Worm (Caenorhabditis elegans) whole organism, late embryonic: ENCODE data around the gene mdt-28.

Source experiments
- K09A11.1 ChIP-seq: sonication (generic microtip); optimal IDR thresholded peaks from 2 replicates; lab custom pipeline; 2017; ENCODE audit warnings: antibody characterized with exemption, mild to moderate bottlenecking, missing genetic modification characterization, missing compliant biosample characterization; ENCODE audit not compliant: insufficient read depth
- T23F11.4 ChIP-seq: fragments of 200-800 bp; sonication (Bioruptor generic); optimal IDR thresholded peaks from 2 replicates; lab custom pipeline; 2018; ENCODE audit warnings: mild to moderate bottlenecking, missing genetic modification characterization, missing compliant biosample characterization
- ama-1 ChIP-seq: fragments of 150-350 bp; optimal IDR thresholded peaks from 2 replicates; lab custom pipeline; 2014
- ceh-18 ChIP-seq: sonication (generic microtip); optimal IDR thresholded peaks from 2 replicates; lab custom pipeline; 2016; ENCODE audit warnings: missing genetic modification characterization, missing compliant biosample characterization
- ceh-34 ChIP-seq: sonication (generic microtip); optimal IDR thresholded peaks from 2 replicates; lab custom pipeline; 2016; ENCODE audit warnings: mild to moderate bottlenecking, missing genetic modification characterization, missing compliant biosample characterization
- ceh-6 ChIP-seq: fragments of 200-800 bp; sonication (Bioruptor generic); optimal IDR thresholded peaks from 2 replicates; lab custom pipeline; 2018; ENCODE audit warnings: mild to moderate bottlenecking, missing genetic modification characterization, missing compliant biosample characterization
- fkh-6 ChIP-seq: sonication (generic microtip); optimal IDR thresholded peaks from 2 replicates; lab custom pipeline; 2016; ENCODE audit warnings: missing genetic modification characterization, missing compliant biosample characterization
- hlh-15 ChIP-seq: sonication (generic microtip); optimal IDR thresholded peaks from 2 replicates; lab custom pipeline; 2016; ENCODE audit warnings: missing genetic modification characterization, missing compliant biosample characterization
- hlh-30 ChIP-seq: sonication (generic microtip); optimal IDR thresholded peaks from 2 replicates; lab custom pipeline; 2017; ENCODE audit warnings: antibody characterized with exemption, missing genetic modification characterization, missing compliant biosample characterization; ENCODE audit not compliant: insufficient read depth
- hlh-6 ChIP-seq: sonication (generic microtip); optimal IDR thresholded peaks from 2 replicates; lab custom pipeline; 2016; ENCODE audit warnings: missing genotype, missing genetic modification characterization, missing compliant biosample characterization
- hlh-8 ChIP-seq: sonication (generic microtip); optimal IDR thresholded peaks from 2 replicates; lab custom pipeline; 2016; ENCODE audit warnings: missing genotype, missing genetic modification characterization, missing compliant biosample characterization
- lim-6 ChIP-seq: sonication (generic microtip); optimal IDR thresholded peaks from 2 replicates; lab custom pipeline; 2016; ENCODE audit warnings: missing genetic modification characterization, missing compliant biosample characterization
- lin-11 ChIP-seq: fragments of 200-800 bp; sonication (Bioruptor generic); optimal IDR thresholded peaks from 2 replicates; lab custom pipeline; 2018; ENCODE audit warnings: mild to moderate bottlenecking, missing genetic modification characterization, missing compliant biosample characterization
- madf-2 ChIP-seq: sonication (generic microtip); optimal IDR thresholded peaks from 2 replicates; lab custom pipeline; 2017; ENCODE audit warnings: missing genetic modification characterization, missing compliant biosample characterization
- nfya-1 ChIP-seq: sonication (generic microtip); optimal IDR thresholded peaks from 2 replicates; lab custom pipeline; 2017; ENCODE audit warnings: missing genetic modification characterization, mild to moderate bottlenecking, missing compliant biosample characterization, antibody characterized with exemption, moderate library complexity
- nhr-11 ChIP-seq: fragments of 150-350 bp; optimal IDR thresholded peaks from 2 replicates; lab custom pipeline; 2014; ENCODE audit warnings: missing biosample characterization, missing genetic modification characterization
- pag-3 ChIP-seq: sonication (generic microtip); optimal IDR thresholded peaks from 2 replicates; lab custom pipeline; 2016; ENCODE audit warnings: missing compliant biosample characterization, missing genetic modification characterization, borderline replicate concordance
- pax-1 ChIP-seq: fragments of 150-350 bp; optimal IDR thresholded peaks from 2 replicates; lab custom pipeline; 2014; ENCODE audit warnings: missing biosample characterization, missing genetic modification characterization
- pha-4 ChIP-seq: fragments of 150-350 bp; optimal IDR thresholded peaks from 2 replicates; lab custom pipeline; 2018; ENCODE audit warnings: missing biosample characterization, missing genetic modification reagents, missing genetic modification characterization
- ref-2 ChIP-seq: sonication (generic microtip); optimal IDR thresholded peaks from 2 replicates; lab custom pipeline; 2016; ENCODE audit warnings: missing genetic modification characterization, missing compliant biosample characterization
- rnt-1 ChIP-seq: sonication (generic microtip); optimal IDR thresholded peaks from 2 replicates; lab custom pipeline; 2016; ENCODE audit warnings: missing genetic modification characterization, missing compliant biosample characterization
- tbx-2 ChIP-seq: sonication (generic microtip); optimal IDR thresholded peaks from 2 replicates; lab custom pipeline; 2016; ENCODE audit warnings: missing genetic modification characterization, missing compliant biosample characterization
- tbx-7 ChIP-seq: sonication (generic microtip); optimal IDR thresholded peaks from 2 replicates; lab custom pipeline; 2016; ENCODE audit warnings: missing genotype, missing genetic modification characterization, missing compliant biosample characterization
- unc-3 ChIP-seq, 2 experiments: fragments of 200-800 bp in 1 of 2; sonication (Bioruptor generic) in 1 of 2; sonication (generic microtip) in 1 of 2; conservative IDR thresholded peaks in 1 of 2; optimal IDR thresholded peaks in 1 of 2; 2 replicates each; pipeline versions ENCODE4 v1.3.6 to Lab custom; 2016 to 2022; ENCODE audit warnings: missing compliant biosample characterization in 2 of 2, missing genetic modification characterization in 2 of 2, missing genetic modification reagents in 1 of 2
- unc-55 ChIP-seq: sonication (generic microtip); optimal IDR thresholded peaks from 2 replicates; lab custom pipeline; 2017; ENCODE audit warnings: missing biosample characterization, missing genetic modification reagents, missing genetic modification characterization
- unc-86 ChIP-seq: sonication (generic microtip); optimal IDR thresholded peaks from 2 replicates; lab custom pipeline; 2016; ENCODE audit warnings: missing genetic modification characterization, missing compliant biosample characterization

Gene mdt-28

DNA sequence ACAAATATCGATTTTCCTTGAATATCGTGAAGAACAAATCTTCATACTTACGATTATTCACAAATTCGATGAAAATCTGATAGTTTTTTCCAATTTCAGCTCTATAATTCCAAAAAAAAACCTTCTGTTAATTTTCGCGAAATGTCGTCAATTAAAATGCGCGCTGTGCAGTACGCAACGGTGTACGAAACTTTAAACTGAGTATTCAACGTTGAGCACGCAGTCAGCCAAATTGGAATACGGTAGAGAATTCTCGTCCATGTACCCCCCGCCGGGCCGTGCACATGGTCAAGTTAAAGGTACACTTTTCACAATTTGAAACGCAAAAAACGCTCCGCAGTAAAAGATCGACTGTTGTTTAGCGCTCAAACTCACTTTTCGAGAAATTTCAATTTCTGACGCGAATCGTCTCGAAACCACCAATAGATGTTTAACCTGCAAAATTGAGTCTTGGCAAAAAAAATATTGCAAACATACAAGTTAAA lies 15.0 kb upstream of the mdt-28 start, which contains the start of gene F28F8.7:
Gene F28F8.7 (minus strand): TSS at position 435 of the 485 bp plus-strand sequence.
- peak; percentile 29 for TF ChIP-seq ref-2 (tag; lab: Kevin White, UChicago)

DNA sequence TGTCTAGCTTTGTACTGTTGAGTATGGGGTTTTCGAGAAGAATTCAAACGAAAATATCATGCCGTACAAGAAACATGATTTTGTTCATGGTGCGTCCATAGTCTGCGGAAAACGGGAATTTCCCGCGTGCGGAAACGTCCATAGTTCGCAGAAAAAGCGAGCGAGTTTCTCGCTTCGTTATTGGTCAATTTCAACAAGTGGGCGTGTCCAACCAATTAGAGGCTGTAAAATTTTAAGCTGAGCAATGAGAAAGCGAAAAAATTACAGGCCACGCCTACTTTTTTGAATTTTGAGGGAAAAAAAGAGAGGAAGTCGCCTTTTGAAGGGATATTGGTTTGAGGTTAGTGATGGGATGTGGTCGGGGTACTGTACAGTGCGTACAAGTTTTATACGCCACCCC lies 6.2 kb upstream of the mdt-28 start:
- TF ChIP-seq nfya-1 (tag; lab: Kevin White, UChicago) = peak; percentile 30

DNA sequence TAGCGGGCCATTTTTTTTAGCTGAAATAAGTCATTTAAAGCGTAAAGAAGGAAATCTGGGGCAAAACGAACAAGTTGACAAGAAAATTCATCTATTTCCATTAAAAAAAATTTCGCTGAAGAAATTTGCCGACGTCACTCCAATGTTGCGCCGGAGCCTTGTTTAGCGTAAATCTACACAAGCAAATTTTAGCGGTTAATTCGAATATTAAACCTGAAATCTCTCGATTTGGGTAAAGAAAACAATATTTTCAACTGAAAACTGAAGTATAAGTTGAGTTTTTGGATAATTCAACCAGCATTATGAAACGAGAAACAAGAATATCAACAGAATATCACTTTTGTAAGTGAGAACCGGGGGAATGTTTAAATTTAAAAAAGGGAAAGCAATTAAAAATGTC lies 3.2 kb upstream of the mdt-28 start, which contains the start of gene F28F8.9:
Gene F28F8.9 (minus strand): TSS at position 288 of the 400 bp plus-strand sequence.
- TF ChIP-seq T23F11.4 = no peak
- peak; percentile 31 for TF ChIP-seq nfya-1 (tag; lab: Kevin White, UChicago)

DNA sequence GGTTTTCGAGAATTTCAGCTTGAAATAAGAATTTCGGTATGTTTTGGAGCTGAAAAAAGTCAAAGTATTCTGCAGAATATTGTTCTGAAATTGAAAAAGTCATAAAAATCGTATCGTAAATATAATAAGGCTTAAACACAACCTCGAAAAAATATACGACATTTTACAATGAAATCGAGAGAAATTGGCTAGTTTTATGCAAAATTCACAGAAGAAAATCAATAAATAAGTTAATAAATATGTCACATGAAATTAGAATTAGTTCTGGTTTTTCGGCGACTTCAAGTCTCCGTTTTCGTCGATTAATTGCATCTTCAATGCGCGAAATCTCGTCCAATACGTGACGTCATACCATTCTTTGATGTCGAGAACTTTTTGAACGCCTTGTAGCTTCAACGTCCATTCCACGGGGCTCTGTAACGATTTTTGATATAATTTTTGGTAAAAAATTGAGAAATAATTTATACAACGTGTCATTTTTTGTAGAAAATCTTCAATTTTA lies 2.2 kb upstream of the mdt-28 start, which contains the start of gene atx-3:
Gene atx-3 (minus strand): TSS at position 51 of the 502 bp plus-strand sequence.
- TF ChIP-seq hlh-6 (tag; lab: Kevin White, UChicago) = no peak
- TF ChIP-seq pha-4 = no peak

DNA sequence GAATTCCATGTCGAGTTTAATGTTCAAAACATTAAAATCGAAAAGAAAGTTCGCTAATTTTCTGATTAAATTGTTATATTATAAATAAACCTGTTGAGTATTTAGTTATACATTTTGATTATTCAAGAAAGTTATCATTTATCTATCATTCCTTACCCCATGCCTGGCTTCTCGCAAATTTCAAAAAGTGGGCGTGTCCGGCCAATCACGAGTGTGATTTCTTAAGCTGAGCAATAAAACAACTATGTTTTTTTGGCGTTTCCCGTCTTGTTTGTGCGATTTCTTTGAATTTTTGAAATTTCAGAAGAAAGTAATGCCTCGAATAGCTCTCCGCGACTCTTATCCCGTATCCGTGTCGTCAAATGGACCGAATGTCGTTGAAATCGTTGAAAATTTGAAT lies 2.6 kb downstream of the mdt-28 start, which contains the start of gene fbxa-94:
Gene fbxa-94 (plus strand): TSS at position 301 of the 400 bp plus-strand sequence.
- TF ChIP-seq nhr-11 (tag; lab: Kevin White, UChicago) = no peak
- TF ChIP-seq nfya-1 (tag; lab: Kevin White, UChicago) = peak; percentile 6

DNA sequence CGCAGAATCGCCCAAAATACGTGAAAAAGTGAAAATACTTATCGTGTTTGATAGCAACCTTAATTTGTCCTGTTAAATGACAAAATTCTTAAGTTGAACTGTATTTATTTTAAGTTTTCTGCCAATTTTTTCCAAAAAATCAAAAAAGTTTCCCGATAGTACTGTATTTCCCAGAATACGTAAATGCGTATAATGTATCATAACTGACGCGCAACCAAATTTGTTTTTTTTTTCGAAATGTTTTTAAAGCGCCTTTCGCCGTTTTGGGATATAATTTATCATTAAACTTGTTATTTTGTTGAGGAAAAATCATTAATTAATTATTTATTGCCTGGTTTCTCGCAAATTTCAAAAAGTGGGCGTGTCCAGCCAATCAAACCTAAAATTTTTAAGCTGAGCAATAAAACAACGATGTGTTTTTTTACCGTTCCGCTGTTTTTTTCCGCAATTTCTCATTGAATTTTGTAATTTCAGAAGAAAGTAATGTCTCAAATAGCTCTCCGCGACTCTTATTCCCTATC lies 4.1 kb downstream of the mdt-28 start, which contains the start of gene fbxa-95:
Gene fbxa-95 (plus strand): TSS at position 471 of the 521 bp plus-strand sequence.
- TF ChIP-seq ceh-18 (tag; lab: Kevin White, UChicago) (no peak), ceh-34 (tag; lab: Kevin White, UChicago) (no peak), hlh-30 (no peak), unc-55 (no peak), unc-3 (GFP tag; conservative IDR thresholded peaks at IDR 0.05; lab: Robert Waterston, UW) (no peak), unc-3 (tag; optimal IDR thresholded peaks at IDR 0.05; lab: Kevin White, UChicago) (no peak), K09A11.1 (tag; lab: Kevin White, UChicago) (no peak)

DNA sequence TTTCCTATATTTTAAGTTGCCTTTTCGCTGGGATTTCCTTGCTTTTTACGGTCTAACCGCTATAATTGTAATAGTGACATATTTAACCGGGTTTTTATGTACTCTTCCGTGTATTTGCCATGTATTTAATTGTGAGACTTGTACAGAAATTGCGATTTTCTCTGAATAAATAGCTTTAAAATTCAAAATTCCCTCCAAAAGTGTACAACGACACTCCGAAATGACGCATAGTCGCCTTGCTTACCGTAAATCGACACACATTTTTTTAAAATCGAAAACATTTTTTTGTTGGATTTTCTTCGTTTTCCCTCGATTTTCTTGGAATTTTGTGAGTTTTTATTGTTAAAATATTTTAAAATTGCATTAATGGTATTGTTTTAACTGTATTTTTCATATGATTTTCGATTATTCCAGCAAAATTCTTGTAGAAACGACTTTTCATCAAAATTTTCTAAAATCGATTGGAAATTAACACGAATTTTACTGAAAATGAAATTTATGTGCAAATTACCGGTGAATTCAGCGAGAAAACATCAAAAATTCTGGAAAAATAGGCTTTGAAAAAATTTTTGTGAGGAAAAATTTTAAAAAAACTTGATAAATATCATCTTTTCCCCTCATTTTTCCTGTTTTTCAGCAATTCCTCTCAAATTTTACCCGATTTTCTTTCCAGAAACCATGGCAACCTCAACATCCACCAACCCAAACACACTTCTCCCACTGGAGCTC lies 5.3 kb downstream of the mdt-28 start, which contains the start of gene lsm-5:
Gene lsm-5 (plus strand): TSS at position 679 of the 729 bp plus-strand sequence.
- TF ChIP-seq pax-1 (tag; lab: Kevin White, UChicago) = no peak
- no peak for TF ChIP-seq tbx-2 (tag; lab: Kevin White, UChicago)
- TF ChIP-seq lin-11 (tag; lab: Kevin White, UChicago) = no peak

DNA sequence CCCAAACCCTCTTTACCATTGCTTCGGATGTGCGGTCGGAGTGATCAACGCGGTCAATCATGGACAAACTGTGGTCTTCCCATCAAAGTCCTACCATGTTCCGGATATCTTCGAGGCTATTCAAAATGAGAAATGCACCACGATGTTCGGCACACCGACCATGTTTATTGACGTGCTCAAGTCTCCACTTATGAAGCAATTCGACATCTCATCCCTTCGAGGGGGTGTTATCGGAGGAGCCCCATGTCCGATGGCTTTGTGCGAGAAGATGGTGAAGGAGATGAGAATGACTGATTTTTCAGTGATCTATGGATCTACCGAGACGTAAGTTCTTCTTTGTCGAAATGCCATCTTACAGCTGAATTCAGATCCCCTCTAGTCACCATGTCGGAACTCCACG lies 6.8 kb downstream of the mdt-28 start:
- TF ChIP-seq hlh-30 (no peak), unc-86 (no peak), madf-2 (tag; lab: Kevin White, UChicago) (no peak), ama-1 (lab: Kevin White, UChicago) (no peak), fkh-6 (tag; lab: Kevin White, UChicago) (no peak)
- TF ChIP-seq, all 69 proteins: peak for 0

DNA sequence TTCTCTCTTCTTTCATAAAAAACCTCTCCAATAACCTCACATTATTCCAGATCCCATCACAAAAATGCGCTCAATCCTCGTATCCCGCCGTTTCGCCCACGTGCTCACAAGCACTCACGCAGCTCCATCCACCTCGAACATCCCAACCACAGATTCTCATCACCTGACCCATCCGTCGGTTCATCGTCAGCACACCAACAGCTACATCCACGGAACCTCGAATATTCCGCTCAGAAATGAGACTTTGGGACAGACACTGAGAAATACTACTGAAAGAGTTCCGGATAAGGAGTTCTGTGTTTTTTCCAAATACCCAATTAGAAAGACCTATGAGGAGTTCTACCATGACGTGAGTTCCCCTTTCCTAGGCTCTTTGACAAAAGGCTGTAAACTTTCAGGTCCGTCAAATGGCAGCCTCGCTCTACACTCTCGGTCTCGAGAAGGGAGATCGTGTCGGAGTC lies 7.8 kb downstream of the mdt-28 start, which contains the start of gene acs-2:
Gene acs-2 (plus strand): TSS at position 51 of the 461 bp plus-strand sequence.
- TF ChIP-seq lim-6 (tag; lab: Kevin White, UChicago) (no peak), unc-55 (no peak), nfya-1 (tag; lab: Kevin White, UChicago) (no peak), nhr-11 (tag; lab: Kevin White, UChicago) (no peak), hlh-15 (no peak), pha-4 (no peak), pax-1 (tag; lab: Kevin White, UChicago) (no peak), tbx-7 (tag; lab: Kevin White, UChicago) (no peak), rnt-1 (tag; lab: Kevin White, UChicago) (no peak), hlh-8 (no peak), ceh-6 (GFP tag; lab: Kevin White, UChicago) (no peak), pag-3 (tag; lab: Kevin White, UChicago) (no peak)
- TF ChIP-seq, all 69 proteins: peak for 0
